Fruit fly (Drosophila melanogaster): ENCODE results near the gene otu.

The otu gene

DNA sequence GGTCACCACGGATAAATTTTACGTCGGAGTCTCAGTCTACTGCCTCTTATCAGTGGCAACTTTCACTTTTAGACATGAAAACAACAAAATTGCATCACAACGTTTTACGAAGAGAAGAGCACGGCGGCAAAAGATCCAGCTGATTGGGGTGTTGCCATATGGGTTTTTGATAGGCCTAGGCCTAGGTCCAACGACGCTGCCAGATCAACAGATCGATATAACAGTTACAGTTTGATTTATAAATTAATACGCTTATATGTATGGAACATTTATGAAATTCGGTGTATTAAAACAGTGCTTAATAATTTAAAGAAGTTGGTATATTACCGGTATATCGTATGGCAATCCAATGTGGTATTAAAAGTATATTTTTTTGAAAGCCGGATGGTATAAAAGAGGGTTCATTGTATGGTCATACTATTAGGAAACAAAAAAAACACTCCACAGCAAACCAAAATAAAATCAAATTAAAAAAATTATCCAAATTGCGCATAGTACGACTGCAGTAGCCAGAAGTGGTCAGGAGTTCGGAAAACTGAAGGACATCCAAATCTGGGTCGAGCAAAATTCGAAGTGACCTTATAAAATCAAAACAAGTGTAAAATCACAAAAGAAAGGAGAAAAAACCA lies 52.6 kb downstream of the otu start, which contains the start of gene CG1440 (continued):
- peak; percentile 88 for TF ChIP-seq CG9797 (GFP tag; optimal IDR thresholded peaks at IDR 0.05)
- no peak for TF ChIP-seq shn (GFP tag; optimal IDR thresholded peaks at IDR 0.05)
- peak; percentile 86 for TF ChIP-seq sens (GFP tag)
- TF ChIP-seq CG9932 (GFP tag; IDR thresholded peaks at IDR 0.05): 0 out of 2 replicates have a peak, but pooled peaks have one; percentile 42
- no peak for TF ChIP-seq B-H2 (GFP tag; optimal IDR thresholded peaks at IDR 0.05)
- TF ChIP-seq CG1602 (GFP tag; optimal IDR thresholded peaks at IDR 0.05): no peak
- no peak for TF ChIP-seq Dfd (GFP tag; optimal IDR thresholded peaks at IDR 0.05)
- TF ChIP-seq ato (GFP tag; IDR thresholded peaks at IDR 0.05; ENCODE audit: partially characterized antibody): no peak
- TF ChIP-seq Atf-2 (GFP tag; optimal IDR thresholded peaks at IDR 0.05): no peak
- no peak for TF ChIP-seq CG1792 (GFP tag; optimal IDR thresholded peaks at IDR 0.05)
- TF ChIP-seq dysf (GFP tag; IDR thresholded peaks at IDR 0.05): no peak
- no peak for TF ChIP-seq CG4360 (GFP tag; IDR thresholded peaks at IDR 0.05)
- no peak for TF ChIP-seq nau (GFP tag; optimal IDR thresholded peaks at IDR 0.05)
- peak; percentile 30 for TF ChIP-seq Sry-δ (GFP tag; optimal IDR thresholded peaks at IDR 0.05)
- no peak for TF ChIP-seq psq (GFP tag; optimal IDR thresholded peaks at IDR 0.05)
- TF ChIP-seq Usf (GFP tag; optimal IDR thresholded peaks at IDR 0.05): no peak
- TF ChIP-seq Hr3 (GFP tag; optimal IDR thresholded peaks at IDR 0.05): peak; percentile 25
- TF ChIP-seq Hmx (GFP tag; optimal IDR thresholded peaks at IDR 0.05): no peak
- TF ChIP-seq ro (GFP tag; IDR thresholded peaks at IDR 0.05): no peak
- peak; percentile 34 for TF ChIP-seq CG15696 (tag; optimal IDR thresholded peaks at IDR 0.05)
- TF ChIP-seq fd3F (GFP tag; optimal IDR thresholded peaks at IDR 0.05): no peak
- TF ChIP-seq CG10654 (GFP tag; optimal IDR thresholded peaks at IDR 0.05): no peak
- TF ChIP-seq Ssrp (tag; optimal IDR thresholded peaks at IDR 0.05): no peak
- TF ChIP-seq CG12942 (GFP tag; optimal IDR thresholded peaks at IDR 0.05): no peak
- TF ChIP-seq da (GFP tag; optimal IDR thresholded peaks at IDR 0.05): no peak
- TF ChIP-seq CG2116 (GFP tag; optimal IDR thresholded peaks at IDR 0.05): peak; percentile 44
- TF ChIP-seq zen2 (GFP tag; IDR thresholded peaks at IDR 0.05; ENCODE audit: partially characterized antibody): no peak
- no peak for TF ChIP-seq CG10431 (GFP tag; optimal IDR thresholded peaks at IDR 0.05)
- no peak for TF ChIP-seq TFAM (GFP tag; optimal IDR thresholded peaks at IDR 0.05)
- TF ChIP-seq CG7928 (GFP tag; optimal IDR thresholded peaks at IDR 0.05): peak; percentile 29
- no peak for TF ChIP-seq CG5180 (GFP tag; optimal IDR thresholded peaks at IDR 0.05)
- TF ChIP-seq stc (GFP tag; IDR thresholded peaks at IDR 0.05): no peak; the same call in 1 of the 2 replicates
- TF ChIP-seq CG2199 (GFP tag; IDR thresholded peaks at IDR 0.05): no peak
- TF ChIP-seq CG11093 (GFP tag; IDR thresholded peaks at IDR 0.05): no peak
- no peak for TF ChIP-seq abd-A (tag; optimal IDR thresholded peaks at IDR 0.05)
- no peak for TF ChIP-seq CG2678 (tag; optimal IDR thresholded peaks at IDR 0.05)
- no peak for TF ChIP-seq tio (GFP tag; optimal IDR thresholded peaks at IDR 0.05)
- no peak for TF ChIP-seq CG31388 (GFP tag; optimal IDR thresholded peaks at IDR 0.05)
- no peak for TF ChIP-seq twi (tag; optimal IDR thresholded peaks at IDR 0.05)
- TF ChIP-seq CG43689 (GFP tag; IDR thresholded peaks at IDR 0.05): no peak
- no peak for TF ChIP-seq trh (GFP tag; optimal IDR thresholded peaks at IDR 0.05)
- no peak for TF ChIP-seq CG14014 (GFP tag; IDR thresholded peaks at IDR 0.05)
- TF ChIP-seq CG6254 (GFP tag; optimal IDR thresholded peaks at IDR 0.05): no peak
- TF ChIP-seq nom (GFP tag; optimal IDR thresholded peaks at IDR 0.05): no peak
- no peak for TF ChIP-seq CG8359 (GFP tag; optimal IDR thresholded peaks at IDR 0.05; ENCODE audit: borderline replicate concordance)
- TF ChIP-seq Jarid2 (GFP tag; optimal IDR thresholded peaks at IDR 0.05): no peak
- TF ChIP-seq CG6689 (GFP tag; IDR thresholded peaks at IDR 0.05): no peak
- no peak for TF ChIP-seq Camta (GFP tag; optimal IDR thresholded peaks at IDR 0.05)
- TF ChIP-seq Gug (GFP tag; IDR thresholded peaks at IDR 0.05): no peak
- peak; percentile 56 for TF ChIP-seq CG2120 (GFP tag; optimal IDR thresholded peaks at IDR 0.05)
- TF ChIP-seq CG12744 (GFP tag; optimal IDR thresholded peaks at IDR 0.05): no peak
